Worm (Caenorhabditis elegans) whole organism, L3 larva: ENCODE measurements around the gene bmk-1.

ENCODE experiments used
- R02D3.7 ChIP-seq: fragments of 150-350 bp; optimal IDR thresholded peaks from 2 replicates; lab custom pipeline; 2014; ENCODE audit warnings: missing biosample characterization, missing genetic modification characterization
- ZK546.5 ChIP-seq: sonication (generic microtip); optimal IDR thresholded peaks from 2 replicates; lab custom pipeline; 2017; ENCODE audit warnings: missing biosample characterization, missing genetic modification characterization
- ama-1 ChIP-seq: fragments of 150-350 bp; optimal IDR thresholded peaks from 2 replicates; lab custom pipeline; 2018
- ceh-16 ChIP-seq: sonication (generic microtip); optimal IDR thresholded peaks from 2 replicates; lab custom pipeline; 2017; ENCODE audit warnings: missing biosample characterization, missing genetic modification characterization
- ceh-82 ChIP-seq: fragments of 150-350 bp; optimal IDR thresholded peaks from 2 replicates; lab custom pipeline; 2014; ENCODE audit warnings: missing biosample characterization, missing genetic modification characterization
- egl-27 ChIP-seq: sonication (generic microtip); optimal IDR thresholded peaks from 4 replicates; lab custom pipeline; 2017; ENCODE audit warnings: missing biosample characterization, missing genetic modification reagents, missing genetic modification characterization
- egl-5 ChIP-seq: fragments of 150-350 bp; optimal IDR thresholded peaks from 2 replicates; lab custom pipeline; 2017; ENCODE audit warnings: missing biosample characterization, missing genetic modification reagents, missing genetic modification characterization, inconsistent platforms
- elt-1 ChIP-seq: fragments of 150-350 bp; optimal IDR thresholded peaks from 2 replicates; lab custom pipeline; 2014; ENCODE audit warnings: missing biosample characterization, missing genetic modification characterization
- elt-3 ChIP-seq, 3 experiments: fragments of 150-350 bp in 1 of 3; sonication (generic microtip) in 2 of 3; optimal IDR thresholded peaks; 2 replicates in 2 of 3; 4 replicates in 1 of 3; lab custom pipeline; 2014 to 2017; ENCODE audit warnings: missing biosample characterization in 3 of 3, missing genetic modification characterization in 3 of 3
- eor-1 ChIP-seq, 2 experiments: fragments of 150-350 bp; optimal IDR thresholded peaks; 2 replicates each; lab custom pipeline; 2014 to 2018; ENCODE audit warnings: missing biosample characterization in 2 of 2, missing genetic modification characterization in 2 of 2
- fkh-2 ChIP-seq: fragments of 150-350 bp; optimal IDR thresholded peaks from 2 replicates; lab custom pipeline; 2014; ENCODE audit warnings: missing biosample characterization, missing genetic modification reagents, missing genetic modification characterization
- fos-1 ChIP-seq: fragments of 150-350 bp; optimal IDR thresholded peaks from 2 replicates; lab custom pipeline; 2014; ENCODE audit warnings: missing biosample characterization, missing genetic modification characterization
- hmg-11 ChIP-seq: sonication (generic microtip); optimal IDR thresholded peaks from 2 replicates; lab custom pipeline; 2016; ENCODE audit warnings: missing genetic modification characterization, missing compliant biosample characterization
- jun-1 ChIP-seq: fragments of 150-350 bp; optimal IDR thresholded peaks from 2 replicates; lab custom pipeline; 2014; ENCODE audit warnings: missing biosample characterization, missing genetic modification reagents, missing genetic modification characterization
- lin-15B ChIP-seq: fragments of 150-350 bp; optimal IDR thresholded peaks from 2 replicates; lab custom pipeline; 2014; ENCODE audit warnings: missing biosample characterization, missing genetic modification characterization
- lsy-12 ChIP-seq: sonication (generic microtip); optimal IDR thresholded peaks from 2 replicates; lab custom pipeline; 2016; ENCODE audit warnings: mild to moderate bottlenecking, missing genetic modification characterization, missing compliant biosample characterization
- mdl-1 ChIP-seq: fragments of 150-350 bp; optimal IDR thresholded peaks from 2 replicates; lab custom pipeline; 2014; ENCODE audit warnings: missing biosample characterization, missing genetic modification characterization
- nhr-11 ChIP-seq: fragments of 150-350 bp; optimal IDR thresholded peaks from 2 replicates; lab custom pipeline; 2014; ENCODE audit warnings: missing biosample characterization, missing genetic modification characterization
- nhr-12 ChIP-seq: fragments of 150-350 bp; optimal IDR thresholded peaks from 2 replicates; lab custom pipeline; 2014; ENCODE audit warnings: missing biosample characterization, missing genetic modification characterization
- nhr-23 ChIP-seq: fragments of 150-350 bp; optimal IDR thresholded peaks from 2 replicates; lab custom pipeline; 2014; ENCODE audit warnings: missing biosample characterization, missing genetic modification reagents, missing genetic modification characterization
- nhr-237 ChIP-seq: fragments of 150-350 bp; optimal IDR thresholded peaks from 2 replicates; lab custom pipeline; 2014; ENCODE audit warnings: missing biosample characterization, missing genetic modification characterization
- nhr-25 ChIP-seq: sonication (generic microtip); optimal IDR thresholded peaks from 2 replicates; lab custom pipeline; 2017; ENCODE audit warnings: missing biosample characterization, missing genetic modification characterization
- nhr-28 ChIP-seq: fragments of 150-350 bp; optimal IDR thresholded peaks from 2 replicates; lab custom pipeline; 2014; ENCODE audit warnings: missing biosample characterization, missing genetic modification characterization
- nhr-43 ChIP-seq: sonication (generic microtip); optimal IDR thresholded peaks from 2 replicates; lab custom pipeline; 2016; ENCODE audit warnings: mild to moderate bottlenecking, missing genetic modification characterization, missing compliant biosample characterization; ENCODE audit not compliant: poor library complexity, severe bottlenecking
- nhr-77 ChIP-seq: fragments of 150-350 bp; optimal IDR thresholded peaks from 2 replicates; lab custom pipeline; 2014; ENCODE audit warnings: missing biosample characterization, missing genetic modification characterization
- pha-4 ChIP-seq: fragments of 150-350 bp; optimal IDR thresholded peaks from 2 replicates; lab custom pipeline; 2014; ENCODE audit warnings: missing biosample characterization, missing genetic modification reagents, missing genetic modification characterization
- pqm-1 ChIP-seq: fragments of 150-350 bp; optimal IDR thresholded peaks from 2 replicates; lab custom pipeline; 2017; ENCODE audit warnings: missing biosample characterization, missing genetic modification characterization, inconsistent platforms
- sea-2 ChIP-seq: fragments of 150-350 bp; sonication (generic microtip); optimal IDR thresholded peaks from 4 replicates; lab custom pipeline; 2014; ENCODE audit warnings: missing biosample characterization, missing genetic modification reagents, missing genetic modification characterization
- unc-62 ChIP-seq: fragments of 150-350 bp; sonication (generic microtip); optimal IDR thresholded peaks from 4 replicates; lab custom pipeline; 2014; ENCODE audit warnings: missing biosample characterization, missing genetic modification reagents, missing genetic modification characterization
- zag-1 ChIP-seq: fragments of 150-350 bp; optimal IDR thresholded peaks from 2 replicates; lab custom pipeline; 2014; ENCODE audit warnings: missing biosample characterization, missing genetic modification characterization
- ztf-11 ChIP-seq: fragments of 150-350 bp; optimal IDR thresholded peaks from 2 replicates; lab custom pipeline; 2014; ENCODE audit warnings: missing biosample characterization, missing genetic modification characterization
- ztf-4 ChIP-seq: fragments of 150-350 bp; optimal IDR thresholded peaks from 2 replicates; lab custom pipeline; 2014; ENCODE audit warnings: missing biosample characterization, missing genetic modification characterization

Gene bmk-1

ce11 chrV:14501136-14501535, 44.4 kb upstream of the bmk-1 start, which contains the start of gene R02D5.24:
Gene R02D5.24, plus strand, starts transcription at chrV:14501340.
- TF ChIP-seq pha-4 (tag; lab: Kevin White, UChicago) (peak; percentile 53), mdl-1 (no peak)

ce11 chrV:14500554-14500953, 43.8 kb upstream of the bmk-1 start:
- TF ChIP-seq fkh-2 (tag; lab: Kevin White, UChicago): no peak
- TF ChIP-seq egl-5: no peak
- no peak for TF ChIP-seq pha-4 (tag; lab: Kevin White, UChicago)
- TF ChIP-seq R02D3.7 (tag; lab: Kevin White, UChicago): no peak
- TF ChIP-seq ztf-4 (tag; lab: Kevin White, UChicago): no peak
- TF ChIP-seq ZK546.5: no peak
- no peak for TF ChIP-seq fos-1 (tag; lab: Kevin White, UChicago)
- TF ChIP-seq nhr-12 (tag; lab: Kevin White, UChicago): no peak
- TF ChIP-seq lin-15B (tag; lab: Kevin White, UChicago): no peak
- TF ChIP-seq nhr-23 (tag; lab: Kevin White, UChicago): no peak
- TF ChIP-seq egl-27 (tag; lab: Kevin White, UChicago): no peak
- TF ChIP-seq nhr-77 (tag; lab: Kevin White, UChicago): no peak
- no peak for TF ChIP-seq nhr-237 (tag; lab: Kevin White, UChicago)
- TF ChIP-seq pqm-1 (tag; lab: Kevin White, UChicago): no peak
- TF ChIP-seq nhr-43 (tag; lab: Kevin White, UChicago): no peak
- no peak for TF ChIP-seq nhr-11 (tag; lab: Kevin White, UChicago)

- TF ChIP-seq ama-1 (lab: Kevin White, UChicago) (peak; percentile 15), nhr-25 (tag; lab: Kevin White, UChicago) (peak; percentile 21), pha-4 (tag; lab: Kevin White, UChicago) (peak; percentile 59), sea-2 (GFP tag; lab: Kevin White, UChicago) (no peak), nhr-12 (tag; lab: Kevin White, UChicago) (no peak), nhr-23 (tag; lab: Kevin White, UChicago) (peak; percentile 16)
These were observed 42.5 kb upstream of the bmk-1 start for ce11 chrV:14499074-14499864.

DNA sequence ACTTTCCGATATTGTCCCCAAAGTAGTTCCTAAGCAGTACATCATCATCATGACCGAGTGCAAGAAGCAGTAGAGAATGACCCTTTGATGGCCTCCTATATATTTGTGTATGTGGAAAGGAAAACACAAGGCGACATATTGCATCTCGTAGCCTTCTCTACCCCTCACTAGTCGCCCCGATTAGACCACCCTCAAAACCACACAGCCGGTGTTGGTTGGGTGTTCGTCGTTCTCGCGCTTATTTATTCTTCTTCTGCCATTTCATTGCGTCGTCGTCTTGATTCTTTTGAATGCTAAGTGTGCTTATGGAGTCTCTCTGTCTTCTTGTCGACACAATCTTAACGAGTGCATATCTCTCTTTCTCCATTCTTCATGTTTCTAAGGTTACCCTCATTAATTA, 41.4 kb upstream of the bmk-1 start:
- TF ChIP-seq elt-3 (tag; optimal IDR thresholded peaks at IDR 0.05; lab: Kevin White, UChicago) (no peak), jun-1 (tag; lab: Kevin White, UChicago) (no peak), zag-1 (tag; lab: Kevin White, UChicago) (no peak), ztf-11 (tag; lab: Kevin White, UChicago) (no peak), ceh-16 (tag; lab: Kevin White, UChicago) (no peak), eor-1 (tag; optimal IDR thresholded peaks at IDR 0.05; lab: Kevin White, UChicago) (no peak), nhr-43 (tag; lab: Kevin White, UChicago) (no peak)

DNA sequence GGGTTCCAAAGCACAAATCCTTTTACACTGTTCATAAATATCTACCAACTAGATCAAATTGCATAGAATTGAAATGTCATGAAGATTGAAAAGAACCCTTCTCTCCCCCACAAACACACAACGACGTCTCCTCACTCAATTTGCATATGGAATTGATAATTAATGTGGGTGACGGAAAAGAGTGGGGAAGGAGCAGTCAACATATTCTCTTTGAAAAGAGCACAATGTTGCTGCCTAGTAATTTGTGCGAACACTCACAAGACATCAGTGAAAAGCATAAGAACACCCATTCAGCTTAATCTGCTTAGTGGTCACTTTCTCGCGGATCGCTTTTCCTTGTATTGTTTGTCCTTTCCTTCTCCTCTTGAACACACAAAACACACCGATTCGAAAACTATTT, 39.7 kb upstream of the bmk-1 start:
- peak; percentile 18 for TF ChIP-seq pha-4 (tag; lab: Kevin White, UChicago)
- TF ChIP-seq unc-62 (GFP tag; lab: Kevin White, UChicago): no peak

DNA sequence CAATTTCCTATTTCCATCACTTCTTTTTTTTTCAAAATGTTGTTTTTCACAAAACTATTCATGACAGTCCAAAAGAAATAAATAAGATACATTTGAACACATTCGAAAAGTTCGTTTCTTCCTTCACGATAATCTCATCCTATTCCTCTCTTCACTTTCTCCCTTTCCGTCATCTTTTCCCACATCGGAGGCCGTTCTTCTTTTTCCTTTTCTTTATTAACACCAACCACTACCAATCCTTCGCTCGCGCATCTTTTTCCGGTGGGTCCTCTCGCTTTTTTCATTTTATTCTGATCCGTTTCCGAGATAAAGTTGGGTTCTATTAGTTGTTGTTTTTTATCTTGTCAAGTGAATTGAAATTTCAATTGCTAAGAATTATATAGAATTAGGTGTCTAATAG, 38.7 kb upstream of the bmk-1 start:
- TF ChIP-seq lsy-12 (no peak), fkh-2 (tag; lab: Kevin White, UChicago) (no peak), ama-1 (lab: Kevin White, UChicago) (no peak), nhr-28 (no peak), egl-27 (tag; lab: Kevin White, UChicago) (no peak), elt-1 (tag; lab: Kevin White, UChicago) (no peak), nhr-12 (tag; lab: Kevin White, UChicago) (no peak), jun-1 (tag; lab: Kevin White, UChicago) (no peak), pha-4 (tag; lab: Kevin White, UChicago) (no peak), ceh-82 (no peak), hmg-11 (tag; lab: Kevin White, UChicago) (no peak), sea-2 (GFP tag; lab: Kevin White, UChicago) (no peak), pqm-1 (tag; lab: Kevin White, UChicago) (no peak)
